Fruit fly (Drosophila melanogaster) Kc167 (cell line): ENCODE results near the gene CG4565.

Source experiments
- Myc ChIP-seq: fragments of >200 bp; optimal IDR thresholded peaks from 2 replicates; lab custom pipeline; 2017; ENCODE audit warnings: missing external identifiers
- Sin3A ChIP-seq: fragments of >200 bp; optimal IDR thresholded peaks from 2 replicates; lab custom pipeline; 2018; ENCODE audit warnings: missing external identifiers
- h ChIP-seq: fragments of >200 bp; optimal IDR thresholded peaks from 3 replicates; lab custom pipeline; 2018; ENCODE audit warnings: missing external identifiers
- insv ChIP-seq: fragments of >200 bp; optimal IDR thresholded peaks from 3 replicates; lab custom pipeline; 2018; ENCODE audit warnings: missing external identifiers
- psq ChIP-seq: fragments of >200 bp; optimal IDR thresholded peaks from 2 replicates; lab custom pipeline; 2017; ENCODE audit warnings: missing external identifiers
- ttk ChIP-seq: sonication (Bioruptor generic); optimal IDR thresholded peaks from 2 replicates; lab custom pipeline; 2017; ENCODE audit warnings: missing external identifiers

The CG4565 gene

dm6 chr3R:10877808-10878207 is 25.3 kb downstream of the CG4565 start:
- TF ChIP-seq ttk (lab: Kevin White, UChicago), result no peak
- no peak for TF ChIP-seq Myc (lab: Kevin White, UChicago)
- TF ChIP-seq insv, result no peak

dm6 chr3R:10878628-10879027 is 26.1 kb downstream of the CG4565 start:
- no peak for TF ChIP-seq psq (lab: Kevin White, UChicago)
- no peak for TF ChIP-seq insv
- TF ChIP-seq Sin3A (lab: Kevin White, UChicago), result no peak
- TF ChIP-seq Myc (lab: Kevin White, UChicago), result no peak
- no peak for TF ChIP-seq ttk (lab: Kevin White, UChicago)
- TF ChIP-seq h (lab: Kevin White, UChicago), result no peak

dm6 chr3R:10879219-10879618 is 26.7 kb downstream of the CG4565 start, which contains the start of gene CG14695:
TSS of gene CG14695 (minus strand) at chr3R:10879319.
- TF ChIP-seq ttk (lab: Kevin White, UChicago) (no peak), Myc (lab: Kevin White, UChicago) (no peak), insv (no peak), h (lab: Kevin White, UChicago) (no peak), psq (lab: Kevin White, UChicago) (no peak), Sin3A (lab: Kevin White, UChicago) (no peak)

dm6 chr3R:10881824-10882559 is 29.5 kb downstream of the CG4565 start, which contains the start of gene Tpc1:
TSS of gene Tpc1 (minus strand) at chr3R:10882188.
- no peak for TF ChIP-seq Myc (lab: Kevin White, UChicago)
- TF ChIP-seq ttk (lab: Kevin White, UChicago), result no peak
- no peak for TF ChIP-seq h (lab: Kevin White, UChicago)
- TF ChIP-seq psq (lab: Kevin White, UChicago), result no peak
- no peak for TF ChIP-seq insv
- TF ChIP-seq Sin3A (lab: Kevin White, UChicago), result no peak

- TF ChIP-seq Myc (lab: Kevin White, UChicago), result no peak
- TF ChIP-seq h (lab: Kevin White, UChicago), result no peak
- TF ChIP-seq psq (lab: Kevin White, UChicago), result no peak
- no peak for TF ChIP-seq ttk (lab: Kevin White, UChicago)
- no peak for TF ChIP-seq Sin3A (lab: Kevin White, UChicago)
- no peak for TF ChIP-seq insv
Measured at dm6 chr3R:10884031-10884677, 31.6 kb downstream of the CG4565 start.

- TF ChIP-seq h (lab: Kevin White, UChicago) (no peak), Myc (lab: Kevin White, UChicago) (no peak), psq (lab: Kevin White, UChicago) (no peak), Sin3A (lab: Kevin White, UChicago) (no peak), ttk (lab: Kevin White, UChicago) (no peak), insv (no peak)
Measured at dm6 chr3R:10884678-10885421, 32.3 kb downstream of the CG4565 start, which contains the start of gene CG14696. TSS of gene CG14696 (minus strand) at chr3R:10885001.

DNA sequence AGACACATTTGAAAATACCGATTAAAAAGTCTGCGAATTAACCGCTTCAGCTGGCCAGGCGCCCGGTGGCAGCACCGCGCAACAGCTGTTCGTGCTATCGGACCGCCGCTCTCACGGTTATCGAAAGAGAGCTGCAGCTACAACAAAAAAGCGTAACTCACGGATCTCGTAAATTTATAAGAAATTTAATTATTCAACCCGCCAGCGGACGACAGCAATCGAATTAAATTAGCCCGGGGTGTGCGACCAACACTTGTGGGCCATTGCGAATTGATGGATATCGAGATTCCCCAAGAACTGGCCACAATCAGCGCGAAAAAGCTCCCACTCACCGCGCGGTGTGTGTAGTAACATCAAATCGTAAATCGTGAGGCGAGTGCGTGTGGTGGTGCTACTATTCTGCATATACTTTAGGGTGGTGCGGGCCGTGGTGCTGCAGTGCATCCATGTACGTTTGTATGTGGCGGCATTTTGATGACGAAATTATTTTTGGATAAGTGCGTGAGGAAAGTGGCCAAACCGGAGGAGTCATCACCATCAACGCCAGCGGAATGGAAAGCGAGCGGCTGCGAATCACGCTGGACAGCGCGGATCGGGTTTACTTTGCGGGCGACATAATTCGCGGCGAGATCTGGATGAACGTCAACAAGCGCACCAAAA is 33.0 kb downstream of the CG4565 start, which contains the start of gene Leash:
Leash (plus strand) TSS at position 119 of the 660 bp plus-strand sequence.
- no peak for TF ChIP-seq insv
- TF ChIP-seq Sin3A (lab: Kevin White, UChicago), result no peak

DNA sequence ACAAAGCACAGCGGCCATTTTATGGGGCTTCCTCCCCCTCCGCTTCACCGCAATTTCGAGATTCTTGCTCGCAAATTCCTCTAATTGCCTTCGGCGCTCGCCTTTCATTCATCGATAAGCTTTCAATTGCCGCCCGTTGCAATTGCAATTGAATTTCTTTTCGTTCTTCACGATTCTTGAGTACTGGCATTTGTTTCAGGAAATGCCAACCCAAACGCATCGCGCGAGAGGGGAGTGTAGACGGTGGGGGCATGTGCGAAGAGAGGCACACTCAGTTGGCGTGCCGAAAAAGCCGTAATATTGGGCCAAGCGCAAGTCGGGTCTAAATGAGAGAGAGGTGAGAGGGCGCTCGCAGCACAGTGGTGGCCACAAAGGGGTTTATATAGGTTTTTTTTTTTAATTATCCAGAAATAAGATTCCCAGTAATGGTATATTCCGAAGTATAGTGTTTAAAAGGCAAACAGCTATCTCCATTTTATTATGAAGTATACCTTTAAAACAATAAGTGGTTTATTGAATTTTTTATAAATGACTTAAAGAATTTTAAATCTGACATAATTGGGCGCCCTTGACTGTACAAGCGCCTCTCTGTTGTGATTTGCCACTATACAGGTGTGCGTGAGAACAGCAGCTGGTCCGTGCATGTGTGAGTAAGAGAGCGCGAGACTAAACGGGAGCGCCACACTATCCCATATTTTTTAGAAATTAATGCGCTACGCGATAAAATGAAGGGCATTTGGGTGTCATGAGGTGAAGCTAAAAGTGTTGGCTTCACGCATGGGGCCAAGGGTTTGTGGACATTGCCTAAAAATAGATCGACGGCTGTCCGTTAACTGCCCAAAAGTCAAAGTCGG is 34.2 kb downstream of the CG4565 start:
- TF ChIP-seq psq (lab: Kevin White, UChicago) (no peak), ttk (lab: Kevin White, UChicago) (no peak), h (lab: Kevin White, UChicago) (no peak), Sin3A (lab: Kevin White, UChicago) (no peak), Myc (lab: Kevin White, UChicago) (no peak), insv (no peak)

- TF ChIP-seq Sin3A (lab: Kevin White, UChicago) (no peak), psq (lab: Kevin White, UChicago) (no peak), Myc (lab: Kevin White, UChicago) (no peak), ttk (lab: Kevin White, UChicago) (no peak), h (lab: Kevin White, UChicago) (no peak), insv (no peak)
Measured at dm6 chr3R:10888300-10888632, 35.7 kb downstream of the CG4565 start.

dm6 chr3R:10888633-10889519 is 36.4 kb downstream of the CG4565 start:
- TF ChIP-seq Sin3A (lab: Kevin White, UChicago), result no peak
- no peak for TF ChIP-seq h (lab: Kevin White, UChicago)
- no peak for TF ChIP-seq ttk (lab: Kevin White, UChicago)
- no peak for TF ChIP-seq Myc (lab: Kevin White, UChicago)
- no peak for TF ChIP-seq insv
- no peak for TF ChIP-seq psq (lab: Kevin White, UChicago)
